Worm (Caenorhabditis elegans) whole organism, L4 larva: Measurements from ENCODE around the gene F55G1.6.

Source experiments
- F44E2.7 ChIP-seq: fragments of 200-800 bp; sonication (Bioruptor generic); IDR thresholded peaks from 2 replicates; pipeline ENCODE4 v2.1.2; 2022; ENCODE audit warnings: missing genetic modification characterization, missing compliant biosample characterization
- egl-27 ChIP-seq: sonication (generic microtip); optimal IDR thresholded peaks from 3 replicates; lab custom pipeline; 2017; ENCODE audit warnings: missing biosample characterization, missing genetic modification reagents, missing genetic modification characterization
- fos-1 ChIP-seq: fragments of 150-350 bp; optimal IDR thresholded peaks from 2 replicates; lab custom pipeline; 2014; ENCODE audit warnings: missing biosample characterization, missing genetic modification characterization
- jun-1 ChIP-seq: fragments of 150-350 bp; optimal IDR thresholded peaks from 2 replicates; lab custom pipeline; 2014; ENCODE audit warnings: missing biosample characterization, missing genetic modification reagents, missing genetic modification characterization
- lin-39 ChIP-seq: fragments of 150-350 bp; optimal IDR thresholded peaks from 2 replicates; lab custom pipeline; 2014; ENCODE audit warnings: missing biosample characterization, missing genetic modification reagents, missing genetic modification characterization
- mep-1 ChIP-seq: fragments of 150-350 bp; sonication (generic microtip); optimal IDR thresholded peaks from 3 replicates; lab custom pipeline; 2014; ENCODE audit warnings: missing biosample characterization, missing genetic modification characterization
- nhr-28 ChIP-seq: fragments of 150-350 bp; optimal IDR thresholded peaks from 2 replicates; lab custom pipeline; 2014; ENCODE audit warnings: missing biosample characterization, missing genetic modification characterization
- nhr-76 ChIP-seq: fragments of 150-350 bp; optimal IDR thresholded peaks from 2 replicates; lab custom pipeline; 2014; ENCODE audit warnings: missing biosample characterization, missing genetic modification characterization

DNA sequence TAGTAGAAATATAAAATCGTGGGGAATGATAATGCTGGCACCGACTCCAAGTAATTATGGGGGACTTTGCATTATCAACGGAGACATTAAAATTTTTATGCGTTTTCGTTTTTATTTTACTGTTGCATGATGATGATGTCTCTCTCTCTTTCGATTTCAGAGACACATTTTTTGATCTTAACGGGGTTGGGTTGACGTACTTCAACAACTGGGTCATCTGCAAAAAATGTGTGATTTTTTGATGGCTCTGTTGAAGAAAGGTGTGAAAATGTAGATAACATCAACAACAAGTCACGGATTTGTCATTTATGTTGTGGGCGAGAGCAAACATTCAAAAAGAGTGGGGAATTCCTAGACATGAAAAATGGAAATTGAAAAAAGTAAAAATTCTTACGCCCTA is 28.0 kb downstream of the F55G1.6 start, which contains the start of gene F55G1.15:
- no peak for TF ChIP-seq lin-39 (tag; lab: Kevin White, UChicago)
- TF ChIP-seq fos-1 (tag; lab: Kevin White, UChicago), result no peak
- TF ChIP-seq F44E2.7 (GFP tag; lab: Robert Waterston, UW), result no peak
- TF ChIP-seq mep-1 (tag; lab: Kevin White, UChicago), result no peak
- no peak for TF ChIP-seq jun-1 (tag; lab: Kevin White, UChicago)
- no peak for TF ChIP-seq nhr-76 (tag; lab: Kevin White, UChicago)
- TF ChIP-seq nhr-28 (tag; lab: Kevin White, UChicago), result no peak
- TF ChIP-seq egl-27 (tag; lab: Kevin White, UChicago), result no peak
